Worm (Caenorhabditis elegans): ENCODE measurements around the gene srlf-24.

- no peak for TF ChIP-seq ceh-9 (tag; optimal IDR thresholded peaks at IDR 0.05)
- TF ChIP-seq lsy-12 (tag; optimal IDR thresholded peaks at IDR 0.05) = no peak
- TF ChIP-seq fos-1 (tag; optimal IDR thresholded peaks at IDR 0.05) = no peak
- no peak for TF ChIP-seq snpc-4 (tag; optimal IDR thresholded peaks at IDR 0.05)
- TF ChIP-seq unc-39 (tag; optimal IDR thresholded peaks at IDR 0.05) = no peak
- no peak for TF ChIP-seq ztf-11 (tag; optimal IDR thresholded peaks at IDR 0.05)
- no peak for TF ChIP-seq nfya-1 (tag; optimal IDR thresholded peaks at IDR 0.05; ENCODE audit: insufficient read depth)
- TF ChIP-seq nhr-11 (tag; optimal IDR thresholded peaks at IDR 0.05) = no peak
Measured at ce11 chrIV:11100271-11100670, 5.4 kb downstream of the srlf-24 start, which contains the start of gene str-3.
